Fruit fly (Drosophila melanogaster) ovary, adult (tissue): ENCODE results near the gene Hsp22.

ENCODE experiments used
- CG17801 ChIP-seq: fragments of 200-800 bp; optimal IDR thresholded peaks from 2 replicates; lab custom pipeline; 2019; ENCODE audit warnings: missing biosample characterization, mild to moderate bottlenecking, missing genetic modification characterization, moderate library complexity; ENCODE audit not compliant: partially characterized antibody

Hsp22 gene

DNA sequence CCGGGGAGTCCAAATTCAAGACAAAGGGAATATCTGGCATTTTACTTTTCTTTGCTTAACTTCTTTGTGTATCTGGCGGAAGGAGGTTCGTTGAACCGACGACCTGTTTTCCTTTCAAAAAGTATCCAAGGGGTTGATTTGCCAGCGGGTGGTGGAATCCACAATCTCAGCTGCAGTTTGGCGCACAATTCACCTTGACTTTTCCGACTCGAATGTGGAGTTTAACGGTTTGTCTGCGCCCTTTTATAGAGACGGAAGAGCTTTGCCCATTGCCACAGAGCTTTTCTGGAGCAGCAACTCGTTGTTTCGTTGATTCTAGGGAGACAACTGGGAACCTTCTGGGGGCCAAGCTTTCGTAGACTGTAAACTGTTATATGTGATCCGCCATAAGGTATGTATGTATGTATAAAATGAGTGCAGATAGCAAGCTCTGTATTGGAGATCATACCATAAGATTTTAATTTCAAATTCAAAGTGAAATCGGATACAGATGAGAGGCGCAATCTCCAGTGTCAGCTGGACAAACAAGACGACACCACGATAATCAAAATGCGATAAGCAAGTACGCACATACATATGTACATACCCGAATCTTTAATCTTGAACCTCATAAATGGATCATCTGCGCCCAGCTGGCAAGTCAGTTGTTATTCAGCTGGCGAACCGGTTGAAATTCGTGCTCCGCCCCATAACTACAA is at the start of gene Hsp22, which contains the start of the genes Hsp67Bc and CG4456:
Gene Hsp22, plus strand, starts transcription at position 654 of the 698 bp plus-strand sequence.
Gene Hsp67Bc, minus strand, starts transcription at position 220 of the 698 bp plus-strand sequence.
Gene CG4456, plus strand, starts transcription at position 445 of the 698 bp plus-strand sequence.
- no peak for TF ChIP-seq CG17801

DNA sequence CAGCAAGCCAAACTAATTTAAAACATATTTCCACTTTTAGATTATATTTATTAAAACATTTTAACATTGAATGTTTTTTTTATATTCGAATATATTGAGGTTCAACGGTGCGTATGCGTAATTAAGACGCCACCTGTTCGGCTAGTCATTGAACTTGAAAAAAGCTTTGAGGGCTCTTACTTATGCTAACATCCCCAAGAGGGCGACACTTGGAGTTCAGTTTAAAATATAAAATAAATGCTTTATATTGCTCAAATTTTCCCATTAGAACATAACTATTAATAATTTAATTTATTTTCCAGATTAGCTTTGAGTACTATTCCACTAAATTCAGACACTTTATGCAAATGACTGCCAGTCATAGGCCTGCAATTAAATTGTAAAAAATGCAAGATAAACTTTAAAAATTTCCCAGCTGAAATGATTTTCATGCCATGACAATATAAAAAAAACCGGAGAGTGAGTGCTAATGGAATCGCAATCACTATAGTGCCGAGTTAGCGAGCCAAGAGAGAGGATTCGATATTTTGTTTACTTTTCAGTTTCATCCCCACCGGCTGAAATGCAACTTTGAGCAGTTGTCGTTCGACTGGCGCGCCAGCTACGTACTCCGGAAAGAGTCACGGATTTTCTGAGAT is 38.9 kb upstream of the Hsp22 start, which contains the start of gene PGRP-LA:
Gene PGRP-LA, plus strand, starts transcription at position 588 of the 638 bp plus-strand sequence.
- TF ChIP-seq CG17801 = no peak

DNA sequence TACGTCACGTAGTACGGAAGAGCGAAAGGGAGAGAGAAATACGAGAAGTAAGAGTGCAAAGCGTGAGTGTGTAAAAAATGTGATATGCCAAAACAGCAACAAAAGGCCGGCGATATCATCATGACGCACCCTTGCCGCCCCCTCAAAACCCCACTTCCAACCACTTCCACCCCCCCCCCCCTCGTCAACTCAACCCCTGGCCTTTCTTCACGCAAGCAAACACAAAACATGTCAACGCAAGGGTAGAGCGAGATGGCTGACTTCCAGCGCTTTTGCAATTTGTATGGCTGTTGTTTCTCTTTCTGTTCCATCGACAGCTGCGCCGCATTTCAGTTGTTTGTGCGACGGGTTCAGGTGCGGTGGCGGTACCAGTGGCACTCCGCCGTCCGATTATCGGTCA is 37.0 kb upstream of the Hsp22 start:
- no peak for TF ChIP-seq CG17801

DNA sequence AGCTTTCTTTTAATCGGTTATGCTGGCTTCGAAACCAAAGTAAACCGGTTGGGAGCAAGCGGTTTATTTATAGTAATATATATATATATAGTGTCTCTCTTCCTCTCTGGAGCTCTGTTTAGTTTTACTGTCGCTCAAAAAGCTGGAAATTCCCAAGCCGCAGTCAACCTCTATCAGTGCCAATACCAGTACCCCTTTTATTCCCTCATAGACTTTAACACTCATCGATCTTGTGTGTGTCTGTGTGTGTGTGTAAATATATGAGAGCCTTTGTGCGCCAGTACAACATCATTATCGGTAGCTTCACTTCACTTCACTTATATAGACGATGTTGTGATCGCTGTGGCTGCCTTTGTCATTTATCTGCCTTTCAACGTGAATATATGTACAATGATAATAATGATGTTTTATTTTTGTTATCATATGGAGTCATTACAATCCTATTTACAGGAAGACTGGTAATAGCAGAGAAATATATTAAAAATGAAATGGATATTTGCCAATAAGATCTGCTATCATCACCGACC is 34.7 kb upstream of the Hsp22 start:
- no peak for TF ChIP-seq CG17801

DNA sequence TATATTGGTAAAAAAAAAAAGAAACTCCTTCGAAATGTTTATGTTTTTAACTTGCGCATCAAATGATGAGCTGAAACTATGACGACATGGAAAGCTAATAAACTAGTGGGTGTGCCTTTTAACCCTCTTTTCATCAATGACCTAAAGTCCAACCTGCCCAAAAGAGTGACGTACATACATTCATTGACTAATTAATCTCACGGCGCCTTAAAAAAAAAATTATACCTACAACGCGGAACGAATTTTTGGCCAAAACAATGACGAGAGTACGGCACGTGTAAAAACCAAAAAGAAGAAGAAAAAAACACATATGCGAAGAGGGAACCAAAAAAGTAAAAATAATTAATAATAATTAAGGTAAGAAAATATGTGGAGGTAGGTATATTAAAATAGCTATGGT is 34.2 kb upstream of the Hsp22 start, which contains the start of gene PGRP-LC:
Gene PGRP-LC, plus strand, starts transcription at position 301 of the 400 bp plus-strand sequence.
- no peak for TF ChIP-seq CG17801

DNA sequence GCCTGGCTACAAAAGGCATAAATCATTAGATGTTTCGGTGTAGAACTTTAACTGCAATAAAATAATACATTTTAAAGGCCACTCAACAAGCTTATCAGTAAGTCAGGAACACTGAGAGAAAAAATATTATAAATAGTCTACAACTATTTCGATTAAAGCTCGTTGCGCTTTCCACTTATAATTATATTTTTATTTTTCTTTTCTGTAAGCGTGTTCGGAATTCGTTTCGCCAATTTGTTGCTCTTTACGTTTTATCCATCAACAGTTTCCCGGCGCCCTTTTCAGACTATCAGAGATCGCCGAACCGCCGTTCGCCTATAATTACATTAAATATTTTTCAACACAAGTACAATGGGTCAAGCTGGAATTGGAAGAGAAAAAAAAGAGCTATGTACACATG is 33.7 kb upstream of the Hsp22 start:
- no peak for TF ChIP-seq CG17801

DNA sequence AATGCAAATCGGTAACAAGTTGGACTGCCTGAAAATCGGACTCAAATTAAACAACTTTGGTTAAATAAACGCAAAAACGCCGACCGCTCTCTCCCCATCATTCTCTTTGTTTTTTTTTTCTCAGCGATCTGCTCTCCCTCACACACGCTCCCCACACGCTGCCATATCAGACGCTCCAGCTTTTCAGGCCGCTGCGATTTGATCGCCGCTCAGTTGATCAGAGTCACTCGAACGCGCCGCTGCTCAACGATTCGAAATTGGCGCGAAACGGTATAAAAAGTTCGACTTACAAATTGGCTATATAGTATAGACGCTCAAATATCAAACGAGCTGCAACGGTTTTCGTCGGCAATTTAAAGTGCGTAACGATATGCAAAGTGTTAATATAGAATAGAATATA is 32.5 kb upstream of the Hsp22 start:
- no peak for TF ChIP-seq CG17801

DNA sequence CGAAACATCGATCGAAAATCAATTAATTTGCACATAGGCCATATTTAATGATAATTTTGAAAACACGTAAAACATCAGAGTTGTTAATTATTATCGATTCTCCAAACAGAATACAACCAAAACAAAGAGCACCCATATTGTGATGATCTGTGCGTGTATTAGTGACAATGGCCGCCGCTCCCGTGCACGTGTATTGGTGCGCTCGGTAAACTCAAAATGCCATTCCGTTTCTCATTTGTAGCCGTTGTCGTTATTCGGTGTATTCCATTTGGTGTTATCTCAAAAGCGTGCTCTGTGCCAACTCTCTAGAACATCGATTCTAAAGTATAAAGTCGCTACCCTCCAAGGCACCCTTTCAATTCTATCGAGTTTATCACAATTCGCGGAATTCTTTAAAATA is 31.9 kb upstream of the Hsp22 start:
- TF ChIP-seq CG17801 = no peak

DNA sequence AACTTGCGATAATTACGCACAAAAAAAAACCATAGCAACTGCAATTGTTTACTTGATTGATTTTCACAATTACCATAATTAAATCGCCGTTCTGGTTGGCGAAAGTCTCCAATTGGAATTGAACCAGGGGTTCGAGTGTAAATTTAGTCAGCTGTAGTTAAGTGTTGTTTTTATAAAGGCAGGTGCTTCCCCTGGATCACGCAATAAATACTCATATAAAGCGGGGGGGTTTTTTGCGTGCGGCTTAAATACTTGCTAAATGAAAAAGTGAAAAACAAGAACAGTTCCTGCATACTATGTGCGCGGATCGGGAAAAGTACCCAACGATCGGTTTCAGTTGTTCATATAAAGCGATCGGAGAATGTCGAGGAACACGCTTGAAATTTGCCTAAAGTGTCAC is 28.8 kb upstream of the Hsp22 start:
- no peak for TF ChIP-seq CG17801

DNA sequence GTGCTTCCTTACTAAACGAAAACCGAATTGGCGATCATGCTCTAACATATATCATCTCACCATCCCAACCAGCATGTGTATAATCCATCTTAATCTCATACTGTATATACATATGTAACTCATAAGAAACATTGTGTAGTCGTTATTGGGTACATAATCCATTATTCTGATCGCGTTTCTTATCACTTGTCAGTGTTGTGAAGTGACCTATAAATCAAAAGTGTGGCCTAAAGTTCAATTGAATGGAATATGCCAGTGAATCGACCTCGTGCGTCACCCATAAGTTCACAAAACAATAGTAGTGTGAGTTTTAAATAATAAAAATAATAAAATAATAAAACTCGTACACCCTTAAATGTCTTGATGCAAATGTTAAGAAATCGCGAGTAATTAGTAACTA is 27.6 kb upstream of the Hsp22 start:
- no peak for TF ChIP-seq CG17801

DNA sequence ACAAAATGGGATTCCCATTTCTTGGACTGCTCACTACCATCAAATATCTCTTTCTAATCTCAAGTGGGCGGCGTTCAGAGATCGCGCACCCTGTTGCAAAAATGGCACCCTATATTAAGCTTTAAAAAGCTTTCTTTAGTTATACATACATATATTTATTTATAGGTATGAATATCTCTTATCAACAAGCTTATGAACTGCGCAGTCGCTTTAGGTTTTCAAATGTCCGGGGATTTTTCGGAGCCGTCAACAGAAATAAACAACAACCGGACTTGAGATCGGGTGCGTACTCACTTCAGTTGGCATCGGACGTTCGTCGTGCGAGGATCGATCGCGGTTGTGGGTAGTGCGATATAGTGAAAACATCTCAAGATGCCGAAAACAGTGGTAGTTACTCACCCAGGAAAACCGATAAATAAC is 23.4 kb upstream of the Hsp22 start, which contains the start of gene PGRP-LF:
Gene PGRP-LF, plus strand, starts transcription at position 296 of the 420 bp plus-strand sequence.
- no peak for TF ChIP-seq CG17801

DNA sequence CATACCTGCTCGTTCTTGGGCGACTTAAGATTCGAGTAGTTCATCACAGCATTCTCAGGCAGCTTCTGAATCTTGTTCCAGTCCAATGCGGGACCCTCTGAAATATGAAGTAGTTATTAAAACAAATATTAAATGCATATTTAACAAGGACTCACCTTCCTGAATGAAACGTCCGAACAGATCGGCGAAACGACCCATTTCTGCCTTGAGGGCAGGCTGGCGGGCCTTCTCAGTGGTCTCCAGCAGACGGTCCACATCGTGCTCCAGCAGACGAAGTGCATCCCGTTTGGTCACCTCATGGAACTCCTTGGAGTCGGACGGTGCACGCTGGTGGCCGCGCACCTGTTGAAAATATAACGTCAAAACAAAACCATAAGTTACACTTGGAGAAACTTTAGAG is 19.0 kb upstream of the Hsp22 start, which contains the start of gene CG32040:
Gene CG32040, plus strand, starts transcription at position 301 of the 400 bp plus-strand sequence.
- TF ChIP-seq CG17801 = no peak

DNA sequence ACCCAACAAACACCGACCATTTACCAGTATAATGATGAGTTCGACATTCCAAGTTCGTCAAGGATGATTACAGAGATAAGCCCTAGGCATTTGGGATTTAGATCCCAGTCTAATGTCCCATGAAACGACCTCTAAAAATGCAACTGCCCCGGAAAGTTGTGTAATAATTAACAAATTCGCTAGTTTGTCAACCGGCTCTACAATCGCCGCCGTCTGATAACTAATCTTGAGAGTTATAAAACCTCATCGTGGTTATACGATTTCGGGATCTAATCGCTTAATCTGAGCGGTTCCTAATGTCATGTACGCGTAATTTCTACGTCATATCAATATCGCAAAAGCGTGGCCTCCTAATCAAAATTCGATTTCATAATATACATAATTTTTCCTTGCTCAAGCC is 17.2 kb upstream of the Hsp22 start:
- peak; percentile 8 for TF ChIP-seq CG17801

DNA sequence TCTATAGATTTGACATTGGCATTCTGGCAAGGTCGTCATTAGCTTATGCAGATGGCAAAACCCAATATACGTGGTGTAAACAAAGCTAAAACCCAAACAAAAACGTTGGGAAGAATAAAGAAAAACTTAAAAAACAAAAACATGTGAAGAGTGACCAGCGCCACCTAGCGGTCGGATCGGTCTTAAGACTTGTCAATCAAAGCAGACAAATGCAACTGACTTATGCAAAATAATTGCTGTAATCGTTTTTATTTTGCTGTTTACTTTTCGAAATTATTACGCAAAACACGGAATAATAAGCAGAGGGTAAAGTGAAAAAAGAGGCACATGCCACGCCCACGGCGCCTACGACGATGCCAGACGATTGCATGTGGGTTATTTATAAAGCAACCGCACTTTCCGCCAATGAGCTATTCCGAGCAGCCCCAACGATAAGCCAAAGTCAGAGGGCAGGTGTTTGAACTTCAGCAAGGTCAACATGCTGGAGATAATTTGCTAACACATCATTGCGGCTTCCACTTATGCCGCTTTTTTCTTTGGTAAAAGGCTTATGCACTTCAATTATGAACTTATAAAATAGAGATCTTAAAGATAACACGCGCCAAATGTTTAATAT is 16.5 kb upstream of the Hsp22 start:
- TF ChIP-seq CG17801 = no peak

DNA sequence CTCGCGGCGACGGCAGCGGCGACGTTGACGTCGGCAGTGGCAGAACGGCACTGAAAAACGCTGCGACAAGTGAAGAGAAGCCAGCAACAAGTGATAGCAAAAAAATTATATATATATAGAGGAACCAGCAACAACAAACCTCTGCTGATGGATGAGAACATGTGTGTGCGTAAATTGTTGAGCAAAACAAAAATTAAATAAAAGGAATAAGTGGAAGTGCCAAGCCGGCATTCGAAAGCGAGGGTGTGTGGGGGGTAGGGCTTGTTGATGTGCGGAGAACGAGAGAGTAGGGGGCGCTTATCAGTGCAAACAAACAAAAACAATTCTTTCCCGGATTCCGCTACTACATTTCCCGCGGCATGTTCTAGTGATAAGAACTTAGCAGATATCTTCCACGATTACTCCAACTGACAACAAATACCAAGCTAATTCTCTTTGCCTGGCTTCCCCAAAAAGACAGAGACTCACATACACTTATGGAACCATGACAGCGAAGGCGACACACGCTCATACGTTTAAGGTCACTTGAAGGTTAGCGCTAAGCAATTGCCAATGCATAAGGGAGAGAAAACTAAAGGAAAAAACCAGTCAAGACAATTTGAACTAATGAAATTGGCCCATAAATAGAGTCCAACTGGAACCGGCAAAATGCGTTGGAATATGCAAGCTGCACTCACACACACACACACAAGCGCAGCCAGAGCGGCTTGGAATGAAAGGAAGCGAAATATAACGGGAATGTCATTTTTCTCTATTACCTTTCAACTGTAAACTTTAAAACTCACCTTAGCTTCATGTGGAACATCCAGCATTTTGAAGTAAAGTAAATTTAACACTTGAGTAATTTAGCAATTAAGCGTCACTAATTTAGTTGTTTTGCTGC is 14.7 kb upstream of the Hsp22 start:
- TF ChIP-seq CG17801 = no peak

DNA sequence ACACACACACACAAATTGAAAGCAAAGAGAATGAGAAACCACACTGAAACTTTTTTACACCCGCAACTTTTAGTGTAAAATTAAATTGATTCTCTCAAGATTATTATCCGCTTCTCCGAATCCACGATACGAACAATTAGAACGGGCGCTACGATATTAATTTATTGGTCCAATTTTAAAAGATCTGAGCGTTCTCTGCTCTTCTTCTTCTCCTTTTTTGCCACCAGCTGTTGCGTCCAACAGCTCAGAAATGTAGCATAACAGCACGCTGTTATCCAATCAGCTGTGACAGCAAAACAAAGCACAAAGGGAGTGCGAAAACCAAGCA is 14.1 kb upstream of the Hsp22 start, which contains the start of the genes UGP and Svip:
Gene UGP, minus strand, starts transcription at position 223 of the 328 bp plus-strand sequence.
Gene Svip, plus strand, starts transcription at position 287 of the 328 bp plus-strand sequence.
- no peak for TF ChIP-seq CG17801
